Worm (Caenorhabditis elegans) whole organism, L1 larva: ENCODE results near the gene C16C8.22.

Experiments used
- C04F5.9 ChIP-seq: sonication (generic microtip); optimal IDR thresholded peaks from 2 replicates; lab custom pipeline; 2016; ENCODE audit warnings: missing genetic modification characterization, missing compliant biosample characterization
- C16A3.4 ChIP-seq: fragments of 150-350 bp; optimal IDR thresholded peaks from 2 replicates; lab custom pipeline; 2014; ENCODE audit warnings: missing biosample characterization, missing genetic modification characterization
- C34B4.2 ChIP-seq: sonication (generic microtip); optimal IDR thresholded peaks from 2 replicates; lab custom pipeline; 2017; ENCODE audit warnings: mild to moderate bottlenecking, missing genetic modification characterization, missing compliant biosample characterization
- F16B12.6 ChIP-seq: fragments of 150-350 bp; optimal IDR thresholded peaks from 2 replicates; lab custom pipeline; 2014; ENCODE audit warnings: missing biosample characterization, missing genetic modification characterization
- alr-1 ChIP-seq: fragments of 200-800 bp; sonication (Bioruptor generic); optimal IDR thresholded peaks from 2 replicates; lab custom pipeline; 2018; ENCODE audit warnings: borderline replicate concordance, mild to moderate bottlenecking, missing genetic modification characterization, missing compliant biosample characterization
- ama-1 ChIP-seq: fragments of 150-350 bp; optimal IDR thresholded peaks from 2 replicates; lab custom pipeline; 2014
- blmp-1 ChIP-seq: fragments of 150-350 bp; optimal IDR thresholded peaks from 2 replicates; lab custom pipeline; 2014; ENCODE audit warnings: missing biosample characterization, missing genetic modification characterization
- ceh-88 ChIP-seq: fragments of 200-800 bp; sonication (Bioruptor generic); IDR thresholded peaks from 2 replicates; pipeline ENCODE4 v1.3.6; 2022; ENCODE audit warnings: missing genetic modification characterization, missing compliant biosample characterization
- ces-1 ChIP-seq: fragments of 150-350 bp; optimal IDR thresholded peaks from 2 replicates; lab custom pipeline; 2014; ENCODE audit warnings: missing biosample characterization, missing genetic modification reagents, missing genetic modification characterization
- dsc-1 ChIP-seq: sonication (generic microtip); optimal IDR thresholded peaks from 2 replicates; lab custom pipeline; 2016; ENCODE audit warnings: mild to moderate bottlenecking, missing genetic modification characterization, missing compliant biosample characterization
- efl-3 ChIP-seq: fragments of 200-800 bp; sonication (Bioruptor generic); optimal IDR thresholded peaks from 2 replicates; lab custom pipeline; 2018; ENCODE audit warnings: mild to moderate bottlenecking, missing genetic modification characterization, missing compliant biosample characterization
- elt-2 ChIP-seq: sonication (generic microtip); optimal IDR thresholded peaks from 2 replicates; lab custom pipeline; 2016; ENCODE audit warnings: missing genetic modification characterization, mild to moderate bottlenecking, inconsistent platforms, missing compliant biosample characterization, missing genetic modification reagents
- fkh-8 ChIP-seq: sonication (generic microtip); optimal IDR thresholded peaks from 2 replicates; lab custom pipeline; 2016; ENCODE audit warnings: mild to moderate bottlenecking, missing genetic modification characterization, missing compliant biosample characterization
- fos-1 ChIP-seq: fragments of 150-350 bp; optimal IDR thresholded peaks from 2 replicates; lab custom pipeline; 2014; ENCODE audit warnings: missing biosample characterization, missing genetic modification characterization
- hlh-17 ChIP-seq: fragments of 200-800 bp; sonication (Bioruptor generic); optimal IDR thresholded peaks from 2 replicates; lab custom pipeline; 2018; ENCODE audit warnings: missing genetic modification characterization, mild to moderate bottlenecking, missing compliant biosample characterization, moderate library complexity, borderline replicate concordance
- hpl-2 ChIP-seq: fragments of 150-350 bp; optimal IDR thresholded peaks from 2 replicates; lab custom pipeline; 2014; ENCODE audit warnings: missing biosample characterization, missing genetic modification reagents, missing genetic modification characterization
- lin-13 ChIP-seq: fragments of 150-350 bp; optimal IDR thresholded peaks from 2 replicates; lab custom pipeline; 2014; ENCODE audit warnings: missing biosample characterization, missing genetic modification reagents, missing genetic modification characterization
- lin-15B ChIP-seq: fragments of 150-350 bp; sonication (generic microtip); optimal IDR thresholded peaks from 3 replicates; lab custom pipeline; 2014; ENCODE audit warnings: missing biosample characterization, missing genetic modification characterization
- mab-9 ChIP-seq: fragments of 200-800 bp; sonication (Bioruptor generic); IDR thresholded peaks from 2 replicates; pipeline ENCODE4 v1.3.6; 2022; ENCODE audit warnings: missing genetic modification reagents, missing genetic modification characterization, missing compliant biosample characterization
- mef-2 ChIP-seq: fragments of 150-350 bp; optimal IDR thresholded peaks from 2 replicates; lab custom pipeline; 2014; ENCODE audit warnings: missing biosample characterization, missing genetic modification characterization
- nhr-11 ChIP-seq: fragments of 150-350 bp; optimal IDR thresholded peaks from 2 replicates; lab custom pipeline; 2014; ENCODE audit warnings: missing biosample characterization, missing genetic modification characterization
- nhr-20 ChIP-seq: sonication (generic microtip); optimal IDR thresholded peaks from 2 replicates; lab custom pipeline; 2016; ENCODE audit warnings: mild to moderate bottlenecking, missing genetic modification characterization, missing compliant biosample characterization
- nhr-237 ChIP-seq: fragments of 150-350 bp; optimal IDR thresholded peaks from 2 replicates; lab custom pipeline; 2014; ENCODE audit warnings: missing biosample characterization, missing genetic modification characterization
- nhr-28 ChIP-seq: fragments of 150-350 bp; optimal IDR thresholded peaks from 2 replicates; lab custom pipeline; 2014; ENCODE audit warnings: missing biosample characterization, missing genetic modification characterization
- nhr-47 ChIP-seq: sonication (generic microtip); optimal IDR thresholded peaks from 2 replicates; lab custom pipeline; 2016; ENCODE audit warnings: mild to moderate bottlenecking, missing genetic modification characterization, moderate library complexity, missing compliant biosample characterization
- nhr-84 ChIP-seq: sonication (generic microtip); optimal IDR thresholded peaks from 2 replicates; lab custom pipeline; 2017; ENCODE audit warnings: missing biosample characterization, missing genetic modification characterization
- nhr-85 ChIP-seq: sonication (generic microtip); peaks from one replicate; lab custom pipeline; 2016; ENCODE audit warnings: missing genetic modification characterization, inconsistent platforms, missing compliant biosample characterization
- nhr-90 ChIP-seq: sonication (generic microtip); optimal IDR thresholded peaks from 2 replicates; lab custom pipeline; 2016; ENCODE audit warnings: mild to moderate bottlenecking, missing genetic modification characterization, missing compliant biosample characterization; ENCODE audit not compliant: poor library complexity
- pag-3 ChIP-seq: sonication (generic microtip); optimal IDR thresholded peaks from 2 replicates; lab custom pipeline; 2017; ENCODE audit warnings: missing genetic modification characterization, mild to moderate bottlenecking, missing compliant biosample characterization, antibody characterized with exemption, borderline replicate concordance; ENCODE audit not compliant: insufficient read depth
- pax-3 ChIP-seq: fragments of 200-800 bp; sonication (Bioruptor generic); optimal IDR thresholded peaks from 2 replicates; lab custom pipeline; 2018; ENCODE audit warnings: mild to moderate bottlenecking, missing genetic modification characterization, moderate library complexity, missing compliant biosample characterization
- skn-1 ChIP-seq: fragments of 150-350 bp; optimal IDR thresholded peaks from 2 replicates; lab custom pipeline; 2014; ENCODE audit warnings: missing biosample characterization, missing genetic modification characterization
- sptf-1 ChIP-seq: fragments of 150-350 bp; optimal IDR thresholded peaks from 2 replicates; lab custom pipeline; 2014; ENCODE audit warnings: missing biosample characterization, missing genetic modification characterization
- sup-37 ChIP-seq: fragments of 200-800 bp; sonication (Bioruptor generic); optimal IDR thresholded peaks from 2 replicates; lab custom pipeline; 2018; ENCODE audit warnings: mild to moderate bottlenecking, missing genetic modification characterization, missing compliant biosample characterization
- tlp-1 ChIP-seq: fragments of 150-350 bp; optimal IDR thresholded peaks from 2 replicates; lab custom pipeline; 2014; ENCODE audit warnings: missing biosample characterization, missing genetic modification characterization
- unc-130 ChIP-seq: fragments of 150-350 bp; optimal IDR thresholded peaks from 2 replicates; lab custom pipeline; 2017; ENCODE audit warnings: missing biosample characterization, missing genetic modification characterization, inconsistent platforms
- unc-62 ChIP-seq: fragments of 150-350 bp; optimal IDR thresholded peaks from 2 replicates; lab custom pipeline; 2014; ENCODE audit warnings: missing biosample characterization, missing genetic modification reagents, missing genetic modification characterization
- unc-98 ChIP-seq: fragments of 200-800 bp; sonication (Bioruptor generic); IDR thresholded peaks from 2 replicates; pipeline ENCODE4 v1.3.6; 2022; ENCODE audit warnings: missing genetic modification characterization, missing compliant biosample characterization
- vab-15 ChIP-seq: sonication (generic microtip); optimal IDR thresholded peaks from 2 replicates; lab custom pipeline; 2017; ENCODE audit warnings: missing genotype, mild to moderate bottlenecking, missing genetic modification characterization, missing compliant biosample characterization
- xbp-1 ChIP-seq: sonication (generic microtip); optimal IDR thresholded peaks from 2 replicates; lab custom pipeline; 2016; ENCODE audit warnings: missing genetic modification characterization, missing compliant biosample characterization
- zag-1 ChIP-seq: fragments of 150-350 bp; optimal IDR thresholded peaks from 2 replicates; lab custom pipeline; 2014; ENCODE audit warnings: missing biosample characterization, missing genetic modification characterization
- zip-4 ChIP-seq: fragments of 200-800 bp; sonication (Bioruptor generic); optimal IDR thresholded peaks from 2 replicates; lab custom pipeline; 2018; ENCODE audit warnings: mild to moderate bottlenecking, missing genetic modification characterization, moderate library complexity, missing compliant biosample characterization
- ztf-11 ChIP-seq, 2 experiments: sonication (generic microtip); optimal IDR thresholded peaks; 2 replicates each; lab custom pipeline; 2016 to 2017; ENCODE audit warnings: missing genetic modification characterization in 2 of 2, missing biosample characterization in 1 of 2, missing compliant biosample characterization in 1 of 2

The C16C8.22 gene

ce11 chrII:3477171-3477570 is 34.1 kb upstream of the C16C8.22 start, which contains the start of gene fbxb-104:
TSS of gene fbxb-104 (minus strand) at chrII:3477271.
- TF ChIP-seq zip-4 (GFP tag; lab: Kevin White, UChicago) = no peak
- TF ChIP-seq nhr-90 (tag; lab: Kevin White, UChicago) = no peak
- TF ChIP-seq efl-3 (GFP tag; lab: Kevin White, UChicago) = no peak
- no peak for TF ChIP-seq vab-15
- TF ChIP-seq tlp-1 (tag; lab: Kevin White, UChicago) = no peak

ce11 chrII:3476536-3476935 is 33.5 kb upstream of the C16C8.22 start:
- no peak for TF ChIP-seq hpl-2 (GFP tag; lab: Kevin White, UChicago)
- no peak for TF ChIP-seq unc-130 (tag; lab: Kevin White, UChicago)
- TF ChIP-seq nhr-237 (tag; lab: Kevin White, UChicago) = no peak
- TF ChIP-seq pag-3 (tag; lab: Kevin White, UChicago) = no peak
- TF ChIP-seq unc-62 (GFP tag; lab: Kevin White, UChicago) = no peak
- no peak for TF ChIP-seq C34B4.2
- TF ChIP-seq skn-1 (tag; lab: Kevin White, UChicago) = no peak
- TF ChIP-seq mef-2 = no peak
- no peak for TF ChIP-seq nhr-90 (tag; lab: Kevin White, UChicago)
- TF ChIP-seq fos-1 (tag; lab: Kevin White, UChicago) = no peak
- TF ChIP-seq xbp-1 (tag; lab: Kevin White, UChicago) = no peak
- TF ChIP-seq blmp-1 (tag; lab: Kevin White, UChicago) = no peak
- TF ChIP-seq sptf-1 (tag; lab: Kevin White, UChicago) = no peak
- TF ChIP-seq lin-15B (tag; lab: Kevin White, UChicago) = no peak
- TF ChIP-seq mab-9 = no peak
- TF ChIP-seq ces-1 (GFP tag; lab: Kevin White, UChicago) = no peak
- TF ChIP-seq, all 84 proteins: peak for 0

DNA sequence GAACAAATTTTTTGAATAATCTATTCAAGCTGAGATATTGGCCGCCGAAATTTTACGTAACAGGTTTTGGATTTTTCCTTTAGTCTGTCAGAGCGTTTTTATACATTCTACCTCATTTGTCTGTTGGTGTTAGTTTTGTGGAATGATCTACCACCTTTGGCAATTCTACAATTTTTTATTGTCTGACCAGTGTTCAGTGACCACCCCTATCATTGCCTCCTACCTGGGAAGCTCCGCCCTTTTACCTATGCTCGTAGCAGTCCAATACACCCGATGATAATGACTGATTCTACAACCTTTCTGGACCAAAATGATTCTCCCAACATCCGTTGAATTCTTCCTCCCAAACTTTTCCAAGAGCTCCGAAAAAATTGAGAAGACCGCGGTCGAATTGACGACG is 30.7 kb upstream of the C16C8.22 start, which contains the start of gene sdz-32:
Gene sdz-32, plus strand, starts transcription at position 301 of the 400 bp plus-strand sequence.
- TF ChIP-seq nhr-11 (tag; lab: Kevin White, UChicago) (no peak), ama-1 (lab: Kevin White, UChicago) (no peak), unc-130 (tag; lab: Kevin White, UChicago) (no peak), hlh-17 (GFP tag; lab: Kevin White, UChicago) (no peak), nhr-85 (tag; lab: Kevin White, UChicago) (no peak), nhr-47 (tag; lab: Kevin White, UChicago) (no peak), xbp-1 (tag; lab: Kevin White, UChicago) (no peak), lin-13 (GFP tag; lab: Kevin White, UChicago) (no peak), dsc-1 (tag; lab: Kevin White, UChicago) (no peak), sup-37 (no peak), fkh-8 (no peak), nhr-237 (tag; lab: Kevin White, UChicago) (no peak)

DNA sequence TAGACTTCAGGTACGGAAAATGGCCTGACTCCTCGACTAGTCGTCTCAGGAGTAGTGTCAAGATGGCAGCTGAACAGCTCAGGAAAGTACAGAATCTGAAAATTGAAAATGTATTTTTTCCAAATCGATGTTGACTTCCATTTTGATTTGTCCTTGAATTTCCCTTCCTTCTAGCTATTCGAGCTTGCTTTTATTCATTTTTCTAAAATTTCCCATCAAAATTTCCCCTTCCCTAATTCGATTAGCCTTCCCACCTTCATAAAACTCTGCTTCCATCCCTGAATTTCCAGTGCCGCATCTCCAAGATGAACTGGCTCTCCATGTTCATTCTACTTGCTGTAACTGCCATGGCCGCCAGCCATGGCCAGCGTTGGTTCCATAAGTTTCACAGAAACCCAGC is 29.8 kb upstream of the C16C8.22 start, which contains the start of gene Y49F6B.6:
Gene Y49F6B.6, plus strand, starts transcription at position 301 of the 400 bp plus-strand sequence.
- TF ChIP-seq hlh-17 (GFP tag; lab: Kevin White, UChicago) (no peak), sptf-1 (tag; lab: Kevin White, UChicago) (no peak), ceh-88 (GFP tag; lab: Robert Waterston, UW) (no peak), elt-2 (tag; lab: Kevin White, UChicago) (no peak), C16A3.4 (tag; lab: Kevin White, UChicago) (no peak), ztf-11 (tag; optimal IDR thresholded peaks at IDR 0.05; lab: Kevin White, UChicago) (no peak), tlp-1 (tag; lab: Kevin White, UChicago) (no peak), unc-98 (GFP tag; lab: Robert Waterston, UW) (no peak), sup-37 (no peak), zip-4 (GFP tag; lab: Kevin White, UChicago) (no peak), efl-3 (GFP tag; lab: Kevin White, UChicago) (no peak), nhr-28 (tag; lab: Kevin White, UChicago) (no peak), nhr-84 (tag; lab: Kevin White, UChicago) (no peak), zag-1 (tag; lab: Kevin White, UChicago) (no peak), alr-1 (no peak), fkh-8 (no peak), nhr-20 (no peak), C04F5.9 (tag; lab: Kevin White, UChicago) (no peak), pax-3 (no peak), F16B12.6 (tag; lab: Kevin White, UChicago) (no peak)
